Fruit fly (Drosophila melanogaster): ENCODE data around the gene Gr9a.

Gr9a gene

DNA sequence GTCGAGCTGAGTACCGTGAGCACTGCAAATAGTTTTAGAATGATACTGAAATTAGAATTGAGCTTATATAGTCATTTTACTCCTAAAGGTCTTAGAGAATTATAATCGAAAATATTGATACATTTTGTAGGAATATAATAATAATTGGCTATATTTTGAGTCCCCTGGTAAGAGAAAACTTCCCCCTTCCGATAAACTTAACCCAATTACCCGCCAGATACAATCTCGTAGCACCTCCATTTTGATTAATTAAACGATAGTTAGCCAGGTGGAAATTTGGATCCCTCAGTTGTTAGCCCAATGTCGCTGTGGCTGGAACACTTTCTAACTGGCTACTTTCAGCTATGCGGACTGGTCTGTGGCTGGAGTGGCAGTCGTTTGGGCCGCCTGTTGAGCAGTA is at the start of gene Gr9a:
Gene Gr9a, plus strand, starts transcription at position 301 of the 400 bp plus-strand sequence.
- TF ChIP-seq noc (tag; optimal IDR thresholded peaks at IDR 0.05), result no peak

- no peak for TF ChIP-seq noc (tag; optimal IDR thresholded peaks at IDR 0.05)
Measured at dm6 chrX:10014738-10015703, 46.4 kb upstream of the Gr9a start.

- TF ChIP-seq noc (tag; optimal IDR thresholded peaks at IDR 0.05), result no peak
Measured at dm6 chrX:10016724-10017123, 44.7 kb upstream of the Gr9a start, which contains the start of gene Cht6. Gene Cht6 (plus strand): TSS chrX:10016845.

DNA sequence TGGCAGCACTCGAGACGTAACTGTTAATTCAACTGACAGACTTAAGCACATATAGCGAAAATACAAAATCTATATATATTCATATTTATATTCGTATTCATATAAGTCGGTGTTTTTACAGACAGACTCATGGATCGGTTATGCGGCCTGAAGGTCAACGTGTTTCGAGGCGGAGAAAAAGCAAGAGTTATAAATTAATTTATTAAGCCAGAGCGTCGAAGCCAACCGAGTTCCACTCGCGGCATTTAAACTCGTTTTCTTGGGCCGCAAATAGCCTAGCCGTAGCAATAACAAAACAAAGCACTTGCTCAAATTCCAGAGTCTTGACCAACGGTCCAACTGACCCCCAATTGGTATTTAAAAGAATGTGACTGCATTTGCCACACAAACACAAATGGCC is 40.6 kb upstream of the Gr9a start:
- no peak for TF ChIP-seq noc (tag; optimal IDR thresholded peaks at IDR 0.05)

DNA sequence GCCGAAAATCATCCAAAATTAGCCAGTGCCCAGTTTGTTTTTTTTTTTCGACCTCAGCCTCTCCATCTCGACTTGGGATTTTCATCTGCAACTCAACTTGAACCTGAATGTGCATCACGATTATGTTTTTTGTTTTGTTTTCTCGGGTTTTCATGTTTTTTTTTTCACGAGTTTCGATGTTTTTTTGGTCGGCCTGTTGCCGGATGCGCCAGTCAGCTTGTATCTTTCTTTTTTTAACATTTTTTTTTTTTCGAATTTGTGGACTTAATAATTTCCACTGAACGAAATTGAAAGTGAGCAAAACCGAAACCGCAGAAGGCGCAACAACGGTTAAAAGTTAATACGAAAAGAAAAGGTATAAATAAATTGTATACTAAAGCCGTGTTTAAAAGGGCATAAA is 39.6 kb upstream of the Gr9a start:
- TF ChIP-seq noc (tag; optimal IDR thresholded peaks at IDR 0.05), result no peak

DNA sequence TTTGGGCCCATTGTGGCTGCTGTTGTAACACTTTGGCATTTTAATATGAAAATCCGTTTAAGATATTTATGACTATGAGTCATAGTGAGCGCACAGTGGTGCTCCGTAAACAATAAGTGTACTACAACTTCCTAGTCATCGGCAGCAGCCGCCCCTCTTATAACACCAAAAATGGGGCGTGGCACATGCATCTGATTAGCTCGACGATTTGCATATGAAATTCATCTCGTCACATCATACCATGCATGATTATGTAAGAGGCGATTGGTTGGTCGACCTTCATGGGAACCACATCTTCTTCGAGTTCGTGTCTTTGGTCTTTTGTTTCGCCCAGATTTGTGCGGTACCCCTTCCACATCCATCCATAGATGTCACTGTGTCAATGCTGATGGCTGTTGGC is 31.7 kb upstream of the Gr9a start:
- no peak for TF ChIP-seq noc (tag; optimal IDR thresholded peaks at IDR 0.05)

DNA sequence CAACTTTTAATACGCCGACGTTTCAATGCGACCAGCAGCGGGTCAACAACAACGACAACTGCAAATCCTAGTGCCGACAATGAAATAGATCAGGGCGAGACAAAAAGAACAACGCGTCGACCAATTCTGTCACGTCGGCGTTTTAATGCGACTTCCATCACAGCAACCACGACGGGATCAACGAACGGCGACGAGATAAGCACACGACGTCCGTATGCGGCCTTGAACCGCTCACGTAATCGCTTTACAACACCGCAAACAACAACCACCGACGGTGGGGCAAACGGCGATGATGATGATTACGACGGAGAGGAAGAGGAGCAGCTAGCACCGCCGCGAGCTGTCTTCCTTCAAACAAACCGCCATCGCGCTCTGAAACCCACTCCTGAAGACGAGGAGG is 21.9 kb upstream of the Gr9a start:
- TF ChIP-seq noc (tag; optimal IDR thresholded peaks at IDR 0.05), result no peak

DNA sequence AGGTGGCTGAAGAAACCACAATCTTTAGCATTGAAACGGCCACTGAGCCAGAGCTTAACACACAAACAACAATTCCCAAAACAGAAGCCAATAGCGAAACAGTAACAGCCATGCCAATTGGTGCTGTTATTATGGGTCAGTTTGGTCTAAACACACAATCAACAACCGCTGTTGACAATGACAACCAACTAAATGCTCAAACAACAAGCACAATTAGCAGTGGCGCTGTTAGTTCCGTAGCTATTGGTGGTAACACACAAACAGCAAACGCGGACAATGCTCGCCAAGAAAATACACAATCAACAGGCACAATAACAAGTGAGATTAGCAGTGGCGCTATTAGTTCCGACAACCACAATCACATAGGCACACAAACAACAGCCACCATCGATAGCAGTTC is 17.6 kb upstream of the Gr9a start:
- no peak for TF ChIP-seq noc (tag; optimal IDR thresholded peaks at IDR 0.05)

DNA sequence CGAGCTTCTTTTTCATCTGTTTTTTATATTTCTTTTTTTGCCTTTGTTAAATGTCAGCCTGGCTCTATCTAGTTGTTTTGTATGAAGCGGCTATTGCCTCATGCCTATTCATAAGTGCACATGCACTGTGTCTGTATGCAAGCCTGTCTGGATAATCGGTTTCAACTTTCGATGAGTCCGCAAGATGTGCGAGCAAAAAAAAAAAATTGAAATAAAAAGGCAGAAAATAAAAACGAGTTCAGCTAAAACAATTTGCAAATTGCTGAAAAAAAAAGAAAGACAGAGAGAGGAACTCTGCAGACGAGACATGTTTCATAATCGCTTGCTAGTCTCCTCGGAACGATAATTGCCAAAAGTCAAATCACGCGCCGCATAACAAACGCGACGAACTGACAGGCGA is 15.7 kb upstream of the Gr9a start:
- no peak for TF ChIP-seq noc (tag; optimal IDR thresholded peaks at IDR 0.05)

- no peak for TF ChIP-seq noc (tag; optimal IDR thresholded peaks at IDR 0.05)
Measured at dm6 chrX:10046760-10047159, 14.7 kb upstream of the Gr9a start.

- no peak for TF ChIP-seq noc (tag; optimal IDR thresholded peaks at IDR 0.05)
Measured at dm6 chrX:10047961-10048360, 13.5 kb upstream of the Gr9a start.

DNA sequence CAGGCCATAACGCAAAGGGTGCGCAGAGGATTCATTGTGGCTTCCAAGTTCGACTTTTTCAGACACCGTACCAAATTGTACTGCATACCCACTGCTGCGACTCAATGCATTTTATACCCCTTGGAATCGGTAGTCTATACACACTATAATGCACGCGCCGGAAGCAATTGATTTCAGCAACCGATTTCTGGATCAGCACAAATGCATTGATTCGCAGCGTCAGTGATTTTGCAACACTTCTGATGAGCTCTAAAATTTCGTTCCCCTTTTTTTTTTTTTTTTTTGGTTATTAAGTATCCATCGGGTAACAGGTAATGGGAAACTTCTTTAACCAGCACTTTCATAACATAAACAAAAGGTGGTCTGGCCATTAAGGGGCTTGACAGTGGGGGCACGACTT is 8.9 kb upstream of the Gr9a start, which contains the start of gene Yp2:
Gene Yp2, minus strand, starts transcription at position 88 of the 400 bp plus-strand sequence.
- no peak for TF ChIP-seq noc (tag; optimal IDR thresholded peaks at IDR 0.05)

DNA sequence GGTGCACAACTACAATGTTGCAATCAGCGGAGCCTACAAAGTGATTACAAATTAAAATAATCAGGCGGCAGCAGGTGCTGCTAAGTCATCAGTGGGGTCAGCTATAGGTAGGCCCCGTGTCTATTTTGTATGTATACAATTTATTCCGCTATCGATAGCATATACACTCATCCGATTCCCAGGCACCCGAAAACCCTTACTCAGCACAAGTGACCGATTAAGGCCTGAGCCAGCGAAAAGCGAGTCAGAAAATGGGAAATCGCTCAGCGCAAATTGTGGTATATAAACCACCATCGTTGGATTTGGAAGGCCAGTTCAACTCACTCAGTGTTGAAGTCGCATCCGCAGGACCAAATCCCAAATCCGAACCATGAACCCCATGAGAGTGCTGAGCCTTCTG is 7.9 kb upstream of the Gr9a start, which contains the start of gene Yp1:
Gene Yp1, plus strand, starts transcription at position 265 of the 400 bp plus-strand sequence.
- no peak for TF ChIP-seq noc (tag; optimal IDR thresholded peaks at IDR 0.05)

DNA sequence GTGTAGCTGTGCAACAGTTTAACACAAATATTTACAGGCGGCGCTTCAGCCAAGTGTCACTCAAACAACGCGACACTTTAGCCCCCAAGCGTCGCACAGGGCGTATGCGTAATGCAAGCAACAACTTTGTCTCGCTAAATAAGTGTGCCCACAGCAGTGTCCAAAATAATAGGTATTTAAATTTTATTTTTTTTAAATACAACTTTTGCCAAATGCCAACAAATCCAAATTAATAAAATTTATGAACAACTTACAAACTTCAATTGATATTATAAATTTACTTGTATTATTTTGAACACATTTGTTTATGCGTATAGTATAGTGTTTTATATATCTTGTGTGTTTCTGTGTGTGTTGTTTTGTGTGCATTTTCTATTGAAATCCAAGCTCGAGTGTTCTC is 3.5 kb upstream of the Gr9a start:
- TF ChIP-seq noc (tag; optimal IDR thresholded peaks at IDR 0.05), result no peak

dm6 chrX:10067528-10067927 is 6.1 kb downstream of the Gr9a start:
- no peak for TF ChIP-seq noc (tag; optimal IDR thresholded peaks at IDR 0.05)

DNA sequence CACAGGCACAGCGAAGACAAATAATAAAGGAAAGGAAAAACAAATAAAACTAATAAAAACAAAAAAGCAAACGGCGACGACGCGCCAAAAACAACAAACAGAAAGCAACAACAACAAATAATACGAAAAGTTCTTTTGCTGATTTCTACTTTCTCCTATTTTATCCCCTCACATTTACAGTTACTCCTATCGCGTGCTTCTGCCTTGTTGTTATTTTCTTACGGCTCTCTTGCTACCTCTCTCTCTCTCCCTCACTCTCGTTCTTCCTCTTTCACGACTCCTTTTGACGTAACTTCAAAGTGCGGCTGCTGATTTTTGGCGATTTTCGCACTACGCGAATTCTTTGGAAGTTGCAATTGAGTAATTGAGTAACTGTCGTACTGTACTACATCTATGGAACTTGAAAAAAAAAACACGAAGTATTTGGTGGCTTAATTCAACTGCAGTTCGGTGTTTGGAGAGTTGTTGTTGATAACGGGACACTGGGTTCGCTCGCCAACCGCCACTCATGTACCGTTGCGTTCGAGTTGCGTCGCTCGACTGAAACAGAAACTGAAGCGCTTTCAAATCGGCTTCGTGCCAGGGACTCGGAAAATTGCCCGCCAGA is 9.0 kb downstream of the Gr9a start, which contains the start of gene CG15312:
Gene CG15312, minus strand, starts transcription at position 544 of the 607 bp plus-strand sequence.
- TF ChIP-seq noc (tag; optimal IDR thresholded peaks at IDR 0.05), result no peak

DNA sequence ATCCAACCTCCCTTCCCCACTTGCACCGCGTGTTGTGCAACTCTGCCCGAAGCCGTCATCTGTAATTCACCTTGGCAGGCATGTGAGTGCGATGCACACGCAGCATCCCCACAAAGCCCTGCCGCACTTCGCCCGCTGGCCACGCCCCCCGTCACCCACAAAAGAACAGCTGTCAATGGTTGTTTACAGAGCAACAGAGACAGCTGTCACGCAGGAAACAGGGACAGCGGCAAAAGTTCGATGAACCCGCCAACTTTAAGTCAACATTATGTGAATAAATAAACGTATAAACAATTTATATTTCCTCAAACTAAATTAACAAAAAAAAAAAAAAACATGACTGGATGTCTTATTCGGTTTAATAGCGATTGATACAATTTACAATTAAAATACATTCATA is 10.1 kb downstream of the Gr9a start:
- no peak for TF ChIP-seq noc (tag; optimal IDR thresholded peaks at IDR 0.05)
